Worm (Caenorhabditis elegans): ENCODE data around the gene F35F11.2.
A peak's percentile ranks its signal among the peaks of the same experiment; 100 is the strongest.

The F35F11.2 gene

DNA sequence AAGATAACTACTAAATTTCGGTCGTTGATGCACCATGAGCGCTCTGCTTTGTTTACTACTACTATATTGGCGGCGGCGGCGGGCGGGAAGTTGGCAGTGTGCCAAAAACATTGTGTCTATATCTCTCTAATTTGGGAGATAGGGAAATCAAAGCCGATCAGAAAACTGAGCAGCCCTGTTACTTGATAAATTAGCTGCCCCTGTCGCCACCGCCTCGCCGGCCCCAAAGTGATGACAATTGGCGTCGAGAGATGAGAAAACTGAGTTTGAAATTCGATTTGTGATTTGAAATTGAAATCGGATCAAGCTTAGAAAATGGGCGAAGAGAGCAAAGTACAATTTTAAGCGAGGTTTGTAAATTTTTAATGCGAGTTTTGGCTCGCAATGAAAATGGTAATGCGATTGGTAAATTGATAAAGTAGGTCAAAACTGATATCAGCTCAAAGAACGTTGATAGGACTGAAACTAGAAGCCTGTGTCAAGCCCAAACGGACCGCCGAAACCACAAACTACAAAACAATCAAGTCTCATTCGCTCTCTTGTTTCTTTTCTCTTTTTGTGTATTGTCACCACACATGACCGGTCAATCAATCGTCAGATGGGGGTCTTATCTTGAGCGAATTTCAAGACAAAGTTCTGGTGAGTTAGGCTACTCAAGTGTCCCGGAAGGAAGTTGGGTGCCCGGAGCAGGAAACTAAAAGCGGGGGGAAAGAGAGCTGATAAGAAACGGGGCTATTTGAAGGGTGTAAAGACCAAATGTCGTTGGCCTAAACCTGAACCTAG lies 12.8 kb upstream of the F35F11.2 start:
- TF ChIP-seq lin-13 (GFP tag; optimal IDR thresholded peaks at IDR 0.05) (no peak), mbf-1 (tag; optimal IDR thresholded peaks at IDR 0.05) (no peak), fos-1 (tag; optimal IDR thresholded peaks at IDR 0.05) (peak; percentile 17), sma-9 (GFP tag; optimal IDR thresholded peaks at IDR 0.05) (peak; percentile 28), sma-9 (tag; optimal IDR thresholded peaks at IDR 0.05) (no peak), F13H6.1 (tag; optimal IDR thresholded peaks at IDR 0.05) (peak; percentile 20)

DNA sequence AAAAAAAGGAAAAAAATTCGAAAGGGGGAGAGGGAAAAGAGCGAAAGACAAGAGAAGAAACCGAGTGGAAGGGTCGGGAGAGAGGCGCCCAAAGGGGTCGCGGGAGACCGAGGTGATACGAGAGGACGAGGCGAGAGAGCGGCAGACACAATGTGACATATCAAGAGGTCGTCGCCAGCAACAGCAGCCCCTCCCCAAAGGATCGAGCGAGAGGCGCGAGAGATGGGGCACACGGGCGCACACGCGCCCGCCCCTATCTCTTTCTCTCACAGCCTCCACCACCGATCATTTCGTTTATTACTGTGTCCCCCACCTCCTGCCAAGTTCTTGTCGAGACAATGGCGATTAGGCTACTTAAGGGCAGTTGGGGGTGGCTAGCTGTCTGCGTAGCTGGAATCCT lies 11.9 kb upstream of the F35F11.2 start:
- TF ChIP-seq nhr-21 (tag; optimal IDR thresholded peaks at IDR 0.05), result peak; percentile 59
- no peak for TF ChIP-seq nhr-77 (tag; optimal IDR thresholded peaks at IDR 0.05)
- peak; percentile 92 for TF ChIP-seq ceh-16 (tag; optimal IDR thresholded peaks at IDR 0.05)
- TF ChIP-seq egl-27 (tag; optimal IDR thresholded peaks at IDR 0.05), result no peak
- peak; percentile 82 for TF ChIP-seq nhr-129 (tag; optimal IDR thresholded peaks at IDR 0.05)
- TF ChIP-seq mab-5 (tag; optimal IDR thresholded peaks at IDR 0.05), result peak; percentile 15
- peak; percentile 52 for TF ChIP-seq blmp-1 (tag; optimal IDR thresholded peaks at IDR 0.05; ENCODE audit: insufficient read depth)
- peak; percentile 55 for TF ChIP-seq crh-2 (tag; optimal IDR thresholded peaks at IDR 0.05)
- TF ChIP-seq lin-13 (GFP tag; optimal IDR thresholded peaks at IDR 0.05), result peak; percentile 4
- peak; percentile 79 for TF ChIP-seq fos-1 (tag; optimal IDR thresholded peaks at IDR 0.05)
- TF ChIP-seq zag-1 (tag; optimal IDR thresholded peaks at IDR 0.05), result peak; percentile 5
- peak; percentile 70 for TF ChIP-seq Y55F3AM.14 (GFP tag; optimal IDR thresholded peaks at IDR 0.05)
- TF ChIP-seq nhr-237 (tag; optimal IDR thresholded peaks at IDR 0.05), result no peak
- peak; percentile 25 for TF ChIP-seq gmeb-1 (tag; optimal IDR thresholded peaks at IDR 0.05)
- TF ChIP-seq sma-9 (GFP tag; optimal IDR thresholded peaks at IDR 0.05), result peak; percentile 88
- TF ChIP-seq sma-9 (tag; optimal IDR thresholded peaks at IDR 0.05), result no peak
- peak; percentile 69 for TF ChIP-seq sma-3 (GFP tag; optimal IDR thresholded peaks at IDR 0.05)
- peak; percentile 70 to 72 for TF ChIP-seq mdl-1 (tag; optimal IDR thresholded peaks at IDR 0.05)
- no peak for TF ChIP-seq snpc-4 (tag; optimal IDR thresholded peaks at IDR 0.05)
- TF ChIP-seq dmd-4 (tag; optimal IDR thresholded peaks at IDR 0.05), result no peak
- peak; percentile 91 for TF ChIP-seq F13H6.1 (tag; optimal IDR thresholded peaks at IDR 0.05)
- no peak for TF ChIP-seq nhr-12 (tag; optimal IDR thresholded peaks at IDR 0.05)
- TF ChIP-seq sem-4 (tag; optimal IDR thresholded peaks at IDR 0.05), result peak; percentile 32
- TF ChIP-seq elt-1 (tag; optimal IDR thresholded peaks at IDR 0.05), result peak; percentile 11
- TF ChIP-seq nhr-6 (tag; optimal IDR thresholded peaks at IDR 0.05), result peak; percentile 24
- peak; percentile 54 for TF ChIP-seq nhr-25 (tag; optimal IDR thresholded peaks at IDR 0.05)
- peak; percentile 5 to 52 for TF ChIP-seq lsy-2 (tag; optimal IDR thresholded peaks at IDR 0.05)
- peak; percentile 14 for TF ChIP-seq C34F6.9 (tag; optimal IDR thresholded peaks at IDR 0.05)
- TF ChIP-seq skn-1 (tag; optimal IDR thresholded peaks at IDR 0.05), result no peak

DNA sequence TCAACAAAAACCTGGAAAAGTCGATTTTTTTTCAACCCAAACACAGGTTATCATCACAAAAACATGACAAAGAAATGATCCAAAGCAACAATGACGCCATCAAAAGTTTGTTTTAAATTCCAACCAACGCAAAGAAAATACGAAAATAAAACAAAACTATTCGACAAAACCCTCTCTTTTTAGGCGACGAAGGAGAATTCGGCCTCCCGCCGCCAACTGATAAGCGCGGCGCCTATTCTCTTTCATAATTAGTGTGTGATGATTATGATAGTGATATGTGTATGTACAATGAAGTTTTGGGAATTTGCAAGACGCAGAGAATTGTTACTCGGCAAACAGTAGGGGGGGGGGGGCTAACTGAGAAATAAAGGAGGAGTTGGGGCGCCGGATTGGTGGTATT lies 10.8 kb upstream of the F35F11.2 start:
- peak; percentile 46 for TF ChIP-seq sma-3 (GFP tag; optimal IDR thresholded peaks at IDR 0.05)
- TF ChIP-seq sma-9 (GFP tag; optimal IDR thresholded peaks at IDR 0.05), result peak; percentile 65
- no peak for TF ChIP-seq sma-9 (tag; optimal IDR thresholded peaks at IDR 0.05)
- TF ChIP-seq ama-1 (optimal IDR thresholded peaks at IDR 0.05), result peak; percentile 26
- peak; percentile 21 for TF ChIP-seq crh-2 (tag; optimal IDR thresholded peaks at IDR 0.05)
- TF ChIP-seq fos-1 (tag; optimal IDR thresholded peaks at IDR 0.05), result peak; percentile 35
- no peak for TF ChIP-seq lsy-2 (tag; optimal IDR thresholded peaks at IDR 0.05)

DNA sequence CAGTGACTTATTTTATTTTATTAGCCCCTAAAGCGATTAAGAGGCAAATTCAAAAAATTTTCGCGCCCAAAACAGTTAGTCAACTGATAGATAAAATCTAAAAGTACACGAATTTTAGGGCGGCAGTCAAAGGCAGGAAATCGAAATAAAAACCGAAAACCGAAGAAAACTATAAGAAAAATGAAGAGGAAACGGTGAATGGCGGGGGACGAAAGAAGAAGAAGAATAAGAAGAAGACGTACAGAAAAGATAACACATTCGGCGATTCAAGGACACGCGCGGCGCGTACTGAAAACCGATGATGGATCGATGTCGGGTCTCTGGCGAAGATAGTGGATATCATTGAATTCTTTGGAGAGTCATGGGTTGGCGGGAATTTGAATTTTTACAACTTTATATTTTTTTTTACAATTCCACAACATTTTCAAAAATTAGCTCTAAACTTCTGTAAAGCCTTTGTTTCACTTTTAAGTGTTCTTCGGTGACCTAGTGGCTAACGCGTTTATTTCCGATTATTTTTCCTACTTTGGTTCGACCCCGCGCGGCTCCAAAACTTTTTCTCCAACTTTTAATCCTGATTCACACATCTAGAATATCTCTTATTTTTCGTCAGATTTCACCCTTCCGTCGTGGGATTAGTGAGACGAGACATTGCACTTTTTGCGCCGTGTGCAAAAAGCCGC lies 9.0 kb upstream of the F35F11.2 start:
- TF ChIP-seq sma-3 (GFP tag; optimal IDR thresholded peaks at IDR 0.05) (peak; percentile 65), lin-13 (GFP tag; optimal IDR thresholded peaks at IDR 0.05) (peak; percentile 6), skn-1 (tag; optimal IDR thresholded peaks at IDR 0.05) (no peak), mab-5 (tag; optimal IDR thresholded peaks at IDR 0.05) (no peak), nhr-129 (tag; optimal IDR thresholded peaks at IDR 0.05) (peak; percentile 6), nhr-77 (tag; optimal IDR thresholded peaks at IDR 0.05) (no peak), nhr-25 (tag; optimal IDR thresholded peaks at IDR 0.05) (peak; percentile 80), ZK546.5 (tag; optimal IDR thresholded peaks at IDR 0.05) (no peak), sma-9 (GFP tag; optimal IDR thresholded peaks at IDR 0.05) (peak; percentile 46), sma-9 (tag; optimal IDR thresholded peaks at IDR 0.05) (no peak), blmp-1 (tag; optimal IDR thresholded peaks at IDR 0.05; ENCODE audit: insufficient read depth) (peak; percentile 66), crh-2 (tag; optimal IDR thresholded peaks at IDR 0.05) (no peak), zag-1 (tag; optimal IDR thresholded peaks at IDR 0.05) (no peak), lin-11 (tag; optimal IDR thresholded peaks at IDR 0.05) (no peak), mdl-1 (tag; optimal IDR thresholded peaks at IDR 0.05) (no peak), ztf-1 (GFP tag; conservative IDR thresholded peaks at IDR 0.05) (no peak), ceh-16 (tag; optimal IDR thresholded peaks at IDR 0.05) (peak; percentile 82), nhr-21 (tag; optimal IDR thresholded peaks at IDR 0.05) (peak; percentile 69), elt-1 (tag; optimal IDR thresholded peaks at IDR 0.05) (no peak), peb-1 (tag; optimal IDR thresholded peaks at IDR 0.05) (no peak), gmeb-1 (tag; optimal IDR thresholded peaks at IDR 0.05) (peak; percentile 79), nhr-12 (tag; optimal IDR thresholded peaks at IDR 0.05) (no peak), mbf-1 (tag; optimal IDR thresholded peaks at IDR 0.05) (no peak), snpc-4 (tag; optimal IDR thresholded peaks at IDR 0.05) (no peak), fos-1 (tag; optimal IDR thresholded peaks at IDR 0.05) (peak; percentile 6), nhr-6 (tag; optimal IDR thresholded peaks at IDR 0.05) (no peak), lsy-2 (tag; optimal IDR thresholded peaks at IDR 0.05) (no peak)
